Fruit fly (Drosophila melanogaster) whole organism, wandering third instar larva: ENCODE data around the gene can.

ENCODE experiments used
- GATAd ChIP-seq: sonication (Bioruptor generic); optimal IDR thresholded peaks from 2 replicates; lab custom pipeline; 2016; ENCODE audit warnings: missing biosample characterization, missing genetic modification characterization
- Myc ChIP-seq: fragments of >200 bp; optimal IDR thresholded peaks from 2 replicates; lab custom pipeline; 2017
- OdsH ChIP-seq: fragments of 200-800 bp; sonication (Bioruptor generic); optimal IDR thresholded peaks from 2 replicates; lab custom pipeline; 2016; ENCODE audit warnings: missing biosample characterization, mild to moderate bottlenecking, missing genetic modification characterization
- Sp1 ChIP-seq: fragments of 200-800 bp; sonication (Bioruptor generic); optimal IDR thresholded peaks from 3 replicates; lab custom pipeline; 2019; ENCODE audit warnings: missing biosample characterization, mild to moderate bottlenecking, missing genetic modification characterization, moderate library complexity
- dl ChIP-seq, 2 experiments: fragments of 175-275, 200-275 bp in 1 of 2; fragments of 200-275 bp in 1 of 2; sonication (Bioruptor generic); optimal IDR thresholded peaks; lab custom pipeline; 2018; ENCODE audit warnings: mild to moderate bottlenecking in 2 of 2, missing biosample characterization in 2 of 2, missing genetic modification characterization in 2 of 2, moderate library complexity in 2 of 2; ENCODE audit not compliant: partially characterized antibody in 2 of 2, insufficient read depth in 1 of 2
- dsf ChIP-seq: sonication (Bioruptor generic); optimal IDR thresholded peaks from 2 replicates; lab custom pipeline; 2016; ENCODE audit warnings: missing biosample characterization, missing genetic modification characterization, borderline replicate concordance
- ey ChIP-seq: fragments of 200-800 bp; sonication (Bioruptor generic); optimal IDR thresholded peaks from 2 replicates; lab custom pipeline; 2016; ENCODE audit warnings: missing biosample characterization, missing genetic modification characterization
- foxo ChIP-seq, 2 experiments: fragments of 200-800 bp; sonication (Bioruptor generic); optimal IDR thresholded peaks; 2 replicates in 1 of 2; 3 replicates in 1 of 2; lab custom pipeline; 2016 to 2017; ENCODE audit warnings: missing biosample characterization in 2 of 2, missing genetic modification characterization in 2 of 2
- h ChIP-seq: fragments of 200-800 bp; sonication (Bioruptor generic); optimal IDR thresholded peaks from 3 replicates; lab custom pipeline; 2016; ENCODE audit warnings: missing biosample characterization, mild to moderate bottlenecking, missing genetic modification characterization
- jim ChIP-seq: fragments of 175-275, 200-325 bp; sonication (Bioruptor generic); optimal IDR thresholded peaks from 2 replicates; lab custom pipeline; 2016; ENCODE audit warnings: missing biosample characterization, mild to moderate bottlenecking, missing genetic modification characterization
- lola ChIP-seq: fragments of >200 bp; optimal IDR thresholded peaks from 2 replicates; lab custom pipeline; 2017; ENCODE audit warnings: missing biosample characterization, missing genetic modification characterization
- pan ChIP-seq: fragments of >200 bp; optimal IDR thresholded peaks from 2 replicates; lab custom pipeline; 2017
- usp ChIP-seq: fragments of >200 bp; optimal IDR thresholded peaks from 2 replicates; lab custom pipeline; 2017; ENCODE audit warnings: missing biosample characterization, missing genetic modification characterization
- woc ChIP-seq: sonication (Bioruptor generic); optimal IDR thresholded peaks from 2 replicates; lab custom pipeline; 2016; ENCODE audit warnings: missing biosample characterization, mild to moderate bottlenecking, missing genetic modification characterization

DNA sequence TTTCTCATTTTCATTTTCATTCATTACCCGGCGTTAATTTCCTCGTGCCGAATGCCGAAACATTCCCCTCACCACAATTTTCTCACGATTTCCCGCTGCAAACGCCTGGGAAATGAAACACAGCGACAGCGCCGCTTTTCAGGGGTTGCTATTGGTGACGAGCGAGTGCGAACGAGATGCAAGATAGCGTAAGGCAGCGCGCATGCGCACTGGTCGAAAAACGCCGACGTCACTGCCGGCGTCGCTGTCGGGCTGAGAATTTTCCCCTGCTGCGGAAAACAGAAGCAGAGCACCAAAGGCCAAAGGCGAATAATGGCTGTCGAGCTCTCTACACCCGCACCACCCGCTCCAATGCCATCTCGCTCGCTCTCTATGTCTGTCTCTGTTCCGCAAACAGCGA lies 22.4 kb upstream of the can start:
- no peak for TF ChIP-seq lola (GFP tag; lab: Kevin White, UChicago)
- TF ChIP-seq dl (GFP tag; optimal IDR thresholded peaks at IDR 0.05; lab: Kevin White, UChicago; ENCODE audit: insufficient read depth in 1 of 2, partially characterized antibody in 2 of 2) = no peak
- TF ChIP-seq Myc = no peak
- no peak for TF ChIP-seq pan (lab: Kevin White, UChicago)
- no peak for TF ChIP-seq woc
- no peak for TF ChIP-seq GATAd (GFP tag; lab: Kevin White, UChicago)
- no peak for TF ChIP-seq ey (GFP tag; lab: Kevin White, UChicago)
- TF ChIP-seq h = no peak
- TF ChIP-seq dsf (GFP tag; lab: Kevin White, UChicago) = no peak
- TF ChIP-seq usp (GFP tag; lab: Kevin White, UChicago) = no peak
- TF ChIP-seq OdsH (GFP tag; lab: Kevin White, UChicago) = no peak
- no peak for TF ChIP-seq jim (GFP tag; lab: Kevin White, UChicago)
- no peak for TF ChIP-seq foxo (GFP tag; optimal IDR thresholded peaks at IDR 0.05; lab: Kevin White, UChicago)
- TF ChIP-seq Sp1 (GFP tag; lab: Kevin White, UChicago) = no peak
